Worm (Caenorhabditis elegans) whole organism, young adult: Measurements from ENCODE around the gene B0228.8.

ENCODE experiments used
- F22D6.2 ChIP-seq: sonication (generic microtip); optimal IDR thresholded peaks from 2 replicates; lab custom pipeline; 2016; ENCODE audit warnings: mild to moderate bottlenecking, missing genetic modification characterization, missing compliant biosample characterization
- cebp-1 ChIP-seq, 2 experiments: fragments of 200-800 bp in 1 of 2; sonication (Bioruptor generic) in 1 of 2; sonication (generic microtip) in 1 of 2; IDR thresholded peaks in 1 of 2; optimal IDR thresholded peaks in 1 of 2; 2 replicates each; pipeline versions ENCODE4 v1.3.6 to Lab custom; 2017 to 2022; ENCODE audit warnings: missing compliant biosample characterization in 2 of 2, missing genetic modification characterization in 2 of 2, mild to moderate bottlenecking in 1 of 2, missing genetic modification reagents in 1 of 2, moderate library complexity in 1 of 2
- ets-4 ChIP-seq: fragments of 200-800 bp; sonication (Bioruptor generic); optimal IDR thresholded peaks from 2 replicates; lab custom pipeline; 2018; ENCODE audit warnings: mild to moderate bottlenecking, missing genetic modification characterization, missing compliant biosample characterization
- hlh-12 ChIP-seq: sonication (generic microtip); optimal IDR thresholded peaks from 2 replicates; lab custom pipeline; 2016; ENCODE audit warnings: missing genetic modification characterization, missing compliant biosample characterization
- nfya-2 ChIP-seq: fragments of 200-800 bp; sonication (Bioruptor generic); IDR thresholded peaks from 2 replicates; pipeline ENCODE4 v1.3.6; 2022; ENCODE audit warnings: missing genetic modification reagents, missing genetic modification characterization, missing compliant biosample characterization
- unc-62 ChIP-seq: fragments of 150-350 bp; optimal IDR thresholded peaks from 2 replicates; lab custom pipeline; 2014; ENCODE audit warnings: missing biosample characterization, missing genetic modification reagents, missing genetic modification characterization
- ztf-6 ChIP-seq: fragments of 200-800 bp; sonication (Bioruptor generic); IDR thresholded peaks from 2 replicates; pipeline ENCODE4 v1.3.6; 2022; ENCODE audit warnings: missing genetic modification reagents, missing genetic modification characterization, missing compliant biosample characterization

- TF ChIP-seq F22D6.2 (tag; lab: Kevin White, UChicago) (no peak), unc-62 (GFP tag; lab: Kevin White, UChicago) (no peak), cebp-1 (GFP tag; IDR thresholded peaks at IDR 0.05; lab: Robert Waterston, UW) (no peak), cebp-1 (tag; optimal IDR thresholded peaks at IDR 0.05; lab: Kevin White, UChicago) (no peak), hlh-12 (tag; lab: Kevin White, UChicago) (no peak), ets-4 (GFP tag; lab: Kevin White, UChicago) (no peak), ztf-6 (GFP tag; lab: Robert Waterston, UW) (no peak), nfya-2 (GFP tag; lab: Robert Waterston, UW) (no peak)
Measured at ce11 chrII:7809358-7809914, 48.1 kb upstream of the B0228.8 start.
